Fruit fly (Drosophila melanogaster) whole organism, embryonic: ENCODE measurements around the gene stet.

Source experiments
- Abd-B ChIP-seq: fragments of 200-800 bp; sonication (Bioruptor generic); optimal IDR thresholded peaks from 2 replicates; lab custom pipeline; 2018; ENCODE audit warnings: missing biosample characterization, mild to moderate bottlenecking, missing genetic modification characterization, moderate library complexity
- Bteb2 ChIP-seq: fragments of 200-800 bp; sonication (Bioruptor generic); optimal IDR thresholded peaks from 2 replicates; lab custom pipeline; 2016; ENCODE audit warnings: missing biosample characterization, missing genetic modification characterization
- CG33557 ChIP-seq: fragments of 200-800 bp; sonication (Bioruptor generic); optimal IDR thresholded peaks from 2 replicates; lab custom pipeline; 2019; ENCODE audit warnings: missing biosample characterization, mild to moderate bottlenecking, missing genetic modification characterization, moderate library complexity
- CG3847 ChIP-seq: fragments of 200-800 bp; sonication (Bioruptor generic); IDR thresholded peaks from 2 replicates; pipeline ENCODE4 v1.3.6; 2022; ENCODE audit warnings: missing biosample characterization, missing genetic modification characterization
- CG7786 ChIP-seq: fragments of 200-800 bp; sonication (Bioruptor generic); optimal IDR thresholded peaks from 2 replicates; lab custom pipeline; 2016; ENCODE audit warnings: missing biosample characterization, missing genetic modification characterization
- Elba2 ChIP-seq: fragments of 200-800 bp; sonication (Bioruptor generic); optimal IDR thresholded peaks from 3 replicates; lab custom pipeline; 2016; ENCODE audit warnings: missing biosample characterization, missing genetic modification characterization
- H2.0 ChIP-seq: fragments of 200-800 bp; sonication (Bioruptor generic); IDR thresholded peaks from 2 replicates; pipeline ENCODE4 v1.3.6; 2022; ENCODE audit warnings: missing biosample characterization, missing genetic modification characterization
- Ssrp ChIP-seq: fragments of 200-800 bp; sonication (Bioruptor generic); optimal IDR thresholded peaks from 2 replicates; lab custom pipeline; 2018; ENCODE audit warnings: missing biosample characterization, mild to moderate bottlenecking, missing genetic modification characterization, moderate library complexity
- ci ChIP-seq: fragments of 200-800 bp; sonication (Bioruptor generic); IDR thresholded peaks from 3 replicates; pipeline ENCODE4 v1.3.6; 2022; ENCODE audit warnings: missing biosample characterization, missing genetic modification characterization
- nom ChIP-seq: fragments of 200-800 bp; sonication (Bioruptor generic); optimal IDR thresholded peaks from 2 replicates; lab custom pipeline; 2017; ENCODE audit warnings: missing biosample characterization, missing genetic modification characterization, mild to moderate bottlenecking, moderate library complexity, missing genetic modification reagents

- TF ChIP-seq Ssrp (tag; lab: Kevin White, UChicago) (no peak), Elba2 (GFP tag; lab: Kevin White, UChicago) (peak; percentile 82), CG3847 (no peak), nom (GFP tag; lab: Kevin White, UChicago) (peak; percentile 7), ci (GFP tag; lab: Robert Waterston, UW) (no peak; the same call in 2 of the 3 replicates), H2.0 (no peak), CG33557 (no peak), Abd-B (no peak), CG7786 (GFP tag; lab: Kevin White, UChicago) (no peak), Bteb2 (GFP tag; lab: Kevin White, UChicago) (no peak)
Measured at dm6 chr3L:1496408-1496807, 7.1 kb upstream of the stet start, which contains the start of gene CG12084.
